Worm (Caenorhabditis elegans): ENCODE data around the gene C13A2.10.

Gene C13A2.10

DNA sequence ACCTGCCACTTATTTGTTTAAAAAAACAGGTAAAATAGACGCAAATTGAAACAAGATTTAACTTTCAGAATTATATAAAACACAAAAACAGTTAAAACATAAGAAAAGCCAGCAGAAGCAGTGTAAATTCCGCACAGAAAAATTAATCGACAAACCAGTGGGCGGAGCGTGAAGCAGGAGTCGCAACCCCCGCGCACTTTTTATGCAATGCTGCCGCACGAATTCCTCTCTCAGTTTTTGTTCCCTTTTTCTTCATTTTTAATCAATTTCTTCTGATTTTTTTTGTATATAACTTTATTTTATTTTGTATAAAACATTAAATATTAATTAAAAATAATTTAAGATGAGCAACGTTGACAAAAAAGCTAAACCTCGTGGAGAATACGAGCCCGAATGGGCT is 44.0 kb downstream of the C13A2.10 start, which contains the start of the genes gei-6 and krr-1 (continued):
- TF ChIP-seq ceh-14 (tag; optimal IDR thresholded peaks at IDR 0.05): peak; percentile 95
- no peak for TF ChIP-seq ceh-22 (tag; optimal IDR thresholded peaks at IDR 0.05)
- TF ChIP-seq hlh-6 (tag; optimal IDR thresholded peaks at IDR 0.05): peak; percentile 36
- TF ChIP-seq npax-4 (tag; optimal IDR thresholded peaks at IDR 0.05): peak; percentile 59
- peak; percentile 86 for TF ChIP-seq unc-3 (GFP tag; conservative IDR thresholded peaks at IDR 0.05)
- peak; percentile 86 for TF ChIP-seq unc-3 (tag; optimal IDR thresholded peaks at IDR 0.05)
- peak; percentile 68 for TF ChIP-seq eyg-1 (tag; optimal IDR thresholded peaks at IDR 0.05)
- peak; percentile 79 for TF ChIP-seq gmeb-2 (tag; optimal IDR thresholded peaks at IDR 0.05)
- TF ChIP-seq mec-3 (tag; optimal IDR thresholded peaks at IDR 0.05; ENCODE audit: borderline replicate concordance): no peak
- no peak for TF ChIP-seq unc-55 (GFP tag; optimal IDR thresholded peaks at IDR 0.05)
- peak; percentile 82 for TF ChIP-seq K02D7.2 (tag; optimal IDR thresholded peaks at IDR 0.05)
- TF ChIP-seq ceh-2 (tag; optimal IDR thresholded peaks at IDR 0.05): peak; percentile 61
- TF ChIP-seq unc-86 (tag; optimal IDR thresholded peaks at IDR 0.05): peak; percentile 80
- peak; percentile 82 for TF ChIP-seq Y22D7AL.16 (tag; optimal IDR thresholded peaks at IDR 0.05)
- peak; percentile 35 for TF ChIP-seq sdc-2 (tag; optimal IDR thresholded peaks at IDR 0.05)
- peak; percentile 4 for TF ChIP-seq unc-42 (tag; optimal IDR thresholded peaks at IDR 0.05)
- no peak for TF ChIP-seq pha-4 (tag; optimal IDR thresholded peaks at IDR 0.05)
- TF ChIP-seq fkh-6 (tag; optimal IDR thresholded peaks at IDR 0.05): peak; percentile 61
- TF ChIP-seq zip-5 (tag; optimal IDR thresholded peaks at IDR 0.05): peak; percentile 75
- no peak for TF ChIP-seq pag-3 (tag; optimal IDR thresholded peaks at IDR 0.05; ENCODE audit: borderline replicate concordance)
- TF ChIP-seq C38D4.7 (GFP tag; optimal IDR thresholded peaks at IDR 0.05): peak; percentile 79
- peak; percentile 58 for TF ChIP-seq syd-9 (tag; optimal IDR thresholded peaks at IDR 0.05)
- TF ChIP-seq nfya-1 (tag; optimal IDR thresholded peaks at IDR 0.05): peak; percentile 85

DNA sequence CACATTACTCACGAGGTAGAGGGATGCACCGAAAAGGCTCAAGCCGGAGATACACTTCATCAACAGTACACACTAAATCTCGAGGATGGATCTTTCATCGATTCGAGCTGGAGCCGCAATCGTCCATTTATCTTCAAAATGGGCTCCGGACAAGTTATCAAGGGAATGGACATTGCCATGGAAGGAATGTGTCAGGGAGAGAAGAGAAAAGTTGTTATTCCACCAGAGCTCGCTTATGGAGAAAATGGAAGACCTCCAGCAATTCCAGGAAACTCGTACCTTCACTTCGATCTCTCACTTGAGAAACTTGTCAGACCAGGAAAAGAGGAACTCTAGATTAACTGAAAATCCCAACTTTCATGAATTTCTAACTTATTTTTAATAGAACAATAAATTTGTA is 49.0 kb downstream of the C13A2.10 start:
- peak; percentile 63 for TF ChIP-seq ama-1 (optimal IDR thresholded peaks at IDR 0.05)
- no peak for TF ChIP-seq nhr-11 (tag; optimal IDR thresholded peaks at IDR 0.05)

DNA sequence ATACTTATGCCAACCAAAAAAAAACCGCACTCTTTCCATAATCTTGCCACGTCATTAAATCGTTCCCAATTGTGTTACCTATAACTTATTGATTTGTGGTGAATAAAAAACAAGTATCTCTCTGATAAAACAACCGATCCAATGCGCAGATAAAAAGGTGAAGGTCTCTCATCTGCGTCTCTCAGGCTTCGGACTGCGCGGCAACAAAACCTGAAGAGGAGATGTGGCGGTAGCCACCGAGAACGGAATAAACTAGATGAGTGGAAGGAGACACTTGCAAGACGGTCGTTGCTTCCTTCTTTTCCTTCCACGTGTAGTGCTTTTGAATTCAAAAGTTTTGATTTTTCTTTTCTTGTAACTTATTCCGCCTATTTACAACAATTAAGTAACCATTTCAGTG is 49.9 kb downstream of the C13A2.10 start, which contains the start of gene fkb-3:
fkb-3 (plus strand) TSS at position 277 of the 400 bp plus-strand sequence.
- TF ChIP-seq eyg-1 (tag; optimal IDR thresholded peaks at IDR 0.05): no peak
- no peak for TF ChIP-seq sox-2 (GFP tag; IDR thresholded peaks at IDR 0.05)
- no peak for TF ChIP-seq elt-2 (tag; optimal IDR thresholded peaks at IDR 0.05)
- no peak for TF ChIP-seq ttx-3 (tag; optimal IDR thresholded peaks at IDR 0.05)
- no peak for TF ChIP-seq syd-9 (tag; optimal IDR thresholded peaks at IDR 0.05)
- TF ChIP-seq zip-5 (tag; optimal IDR thresholded peaks at IDR 0.05): no peak

DNA sequence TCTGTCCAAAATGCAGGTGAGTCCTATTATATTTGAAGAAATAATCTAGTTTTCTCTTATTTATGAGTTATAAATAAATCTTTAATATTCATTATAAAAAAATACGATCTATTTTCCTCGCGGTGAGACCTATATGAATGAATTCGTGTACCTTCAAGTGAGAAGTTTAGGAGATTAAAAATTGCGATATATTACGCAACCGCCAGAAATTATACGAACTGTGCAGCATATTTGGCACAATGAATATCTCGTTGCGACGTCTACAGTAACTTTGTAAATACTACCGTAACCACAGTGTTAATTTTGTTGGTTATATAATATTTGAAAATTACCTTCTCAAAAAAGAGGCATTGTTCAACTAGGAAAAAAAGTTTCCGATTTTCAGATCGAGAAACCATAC is 50.5 kb downstream of the C13A2.10 start:
- TF ChIP-seq ceh-18 (tag; optimal IDR thresholded peaks at IDR 0.05) (no peak), elt-4 (tag; optimal IDR thresholded peaks at IDR 0.05) (no peak), sox-4 (tag; optimal IDR thresholded peaks at IDR 0.05) (no peak), fax-1 (tag; optimal IDR thresholded peaks at IDR 0.05) (no peak), ets-4 (tag; optimal IDR thresholded peaks at IDR 0.05) (no peak), ceh-24 (tag; optimal IDR thresholded peaks at IDR 0.05) (no peak), zip-5 (tag; optimal IDR thresholded peaks at IDR 0.05) (no peak), ceh-34 (tag; optimal IDR thresholded peaks at IDR 0.05) (no peak), ceh-22 (tag; optimal IDR thresholded peaks at IDR 0.05) (no peak), unc-42 (tag; optimal IDR thresholded peaks at IDR 0.05) (no peak), pqm-1 (tag; optimal IDR thresholded peaks at IDR 0.05) (no peak), T23F11.4 (GFP tag; optimal IDR thresholded peaks at IDR 0.05) (no peak), hlh-6 (tag; optimal IDR thresholded peaks at IDR 0.05) (no peak), pag-3 (tag; optimal IDR thresholded peaks at IDR 0.05; ENCODE audit: borderline replicate concordance) (no peak), rnt-1 (tag; optimal IDR thresholded peaks at IDR 0.05) (no peak), F13H6.1 (tag; optimal IDR thresholded peaks at IDR 0.05) (no peak), dve-1 (tag; optimal IDR thresholded peaks at IDR 0.05) (no peak)
